Worm (Caenorhabditis elegans) whole organism, young adult: Measurements from ENCODE around the gene gpb-1.

Experiments used
- F10E7.11 ChIP-seq: sonication (generic microtip); optimal IDR thresholded peaks from 2 replicates; lab custom pipeline; 2017; ENCODE audit warnings: mild to moderate bottlenecking, missing genetic modification characterization, moderate library complexity, missing compliant biosample characterization
- F49E8.2 ChIP-seq: sonication (generic microtip); optimal IDR thresholded peaks from 3 replicates; lab custom pipeline; 2017; ENCODE audit warnings: missing genetic modification characterization, mild to moderate bottlenecking, missing compliant biosample characterization, antibody characterized with exemption, moderate library complexity; ENCODE audit not compliant: insufficient read depth
- F55B11.4 ChIP-seq: sonication (generic microtip); optimal IDR thresholded peaks from 2 replicates; lab custom pipeline; 2016; ENCODE audit warnings: missing compliant biosample characterization, missing genetic modification characterization, borderline replicate concordance; ENCODE audit not compliant: insufficient read depth
- F57A8.1 ChIP-seq: fragments of 200-800 bp; sonication (Bioruptor generic); optimal IDR thresholded peaks from 2 replicates; lab custom pipeline; 2018; ENCODE audit warnings: mild to moderate bottlenecking, missing genetic modification characterization, moderate library complexity, missing compliant biosample characterization
- F57C9.4 ChIP-seq: sonication (generic microtip); optimal IDR thresholded peaks from 2 replicates; lab custom pipeline; 2017; ENCODE audit warnings: mild to moderate bottlenecking, missing genetic modification characterization, missing compliant biosample characterization
- K12H6.12 ChIP-seq: fragments of 200-800 bp; sonication (Bioruptor generic); optimal IDR thresholded peaks from 2 replicates; lab custom pipeline; 2018; ENCODE audit warnings: mild to moderate bottlenecking, missing genetic modification characterization, missing compliant biosample characterization
- Y53F4B.3 ChIP-seq: fragments of 200-800 bp; sonication (Bioruptor generic); IDR thresholded peaks from 2 replicates; pipeline ENCODE4 v1.3.6; 2022; ENCODE audit warnings: missing genetic modification reagents, missing genetic modification characterization, missing compliant biosample characterization
- Y53G8AR.9 ChIP-seq: fragments of 200-800 bp; sonication (Bioruptor generic); conservative IDR thresholded peaks from 2 replicates; pipeline ENCODE4 v1.3.6; 2022; ENCODE audit warnings: missing genetic modification reagents, missing genetic modification characterization, missing compliant biosample characterization
- Y56A3A.18 ChIP-seq: fragments of 200-800 bp; sonication (Bioruptor generic); IDR thresholded peaks from 2 replicates; pipeline ENCODE4 v1.3.6; 2022; ENCODE audit warnings: missing genetic modification reagents, missing genetic modification characterization, missing compliant biosample characterization
- Y67H2A.10 ChIP-seq: fragments of 200-800 bp; sonication (Bioruptor generic); conservative IDR thresholded peaks from 2 replicates; pipeline ENCODE4 v1.3.6; 2022; ENCODE audit warnings: missing genetic modification reagents, missing genetic modification characterization, missing compliant biosample characterization
- ZK185.1 ChIP-seq: sonication (generic microtip); optimal IDR thresholded peaks from 2 replicates; lab custom pipeline; 2016; ENCODE audit warnings: mild to moderate bottlenecking, missing genetic modification characterization, missing compliant biosample characterization; ENCODE audit not compliant: poor library complexity, severe bottlenecking
- atf-7 ChIP-seq: sonication (generic microtip); optimal IDR thresholded peaks from 2 replicates; lab custom pipeline; 2017; ENCODE audit warnings: mild to moderate bottlenecking, missing genetic modification characterization, missing compliant biosample characterization
- athp-1 ChIP-seq: sonication (generic microtip); optimal IDR thresholded peaks from 2 replicates; lab custom pipeline; 2017; ENCODE audit warnings: mild to moderate bottlenecking, missing genetic modification characterization, missing compliant biosample characterization
- cebp-1 ChIP-seq, 2 experiments: fragments of 200-800 bp in 1 of 2; sonication (Bioruptor generic) in 1 of 2; sonication (generic microtip) in 1 of 2; IDR thresholded peaks in 1 of 2; optimal IDR thresholded peaks in 1 of 2; 2 replicates each; pipeline versions ENCODE4 v1.3.6 to Lab custom; 2017 to 2022; ENCODE audit warnings: missing compliant biosample characterization in 2 of 2, missing genetic modification characterization in 2 of 2, mild to moderate bottlenecking in 1 of 2, missing genetic modification reagents in 1 of 2, moderate library complexity in 1 of 2
- ceh-79 ChIP-seq: sonication (generic microtip); optimal IDR thresholded peaks from 2 replicates; lab custom pipeline; 2017; ENCODE audit warnings: mild to moderate bottlenecking, missing genetic modification characterization, missing compliant biosample characterization
- ceh-91 ChIP-seq: fragments of 200-800 bp; sonication (Bioruptor generic); IDR thresholded peaks from 2 replicates; pipeline ENCODE4 v1.3.6; 2022; ENCODE audit warnings: missing genetic modification reagents, missing genetic modification characterization, missing compliant biosample characterization
- egrh-3 ChIP-seq: fragments of 200-800 bp; sonication (Bioruptor generic); IDR thresholded peaks from 2 replicates; pipeline ENCODE4 v1.3.6; 2022; ENCODE audit warnings: missing genetic modification reagents, missing genetic modification characterization, missing compliant biosample characterization
- ets-4 ChIP-seq: fragments of 200-800 bp; sonication (Bioruptor generic); optimal IDR thresholded peaks from 2 replicates; lab custom pipeline; 2018; ENCODE audit warnings: mild to moderate bottlenecking, missing genetic modification characterization, missing compliant biosample characterization
- fkh-3 ChIP-seq: sonication (generic microtip); optimal IDR thresholded peaks from 2 replicates; lab custom pipeline; 2016; ENCODE audit warnings: mild to moderate bottlenecking, missing genetic modification characterization, missing compliant biosample characterization
- gei-17 ChIP-seq: fragments of 200-800 bp; sonication (Bioruptor generic); optimal IDR thresholded peaks from 2 replicates; lab custom pipeline; 2018; ENCODE audit warnings: mild to moderate bottlenecking, missing genetic modification characterization, missing compliant biosample characterization
- hmg-1.2 ChIP-seq: fragments of 200-800 bp; sonication (Bioruptor generic); IDR thresholded peaks from 2 replicates; pipeline ENCODE4 v1.3.6; 2022; ENCODE audit warnings: missing genetic modification reagents, missing genetic modification characterization, missing compliant biosample characterization
- hsf-1 ChIP-seq: fragments of 200-800 bp; sonication (Bioruptor generic); IDR thresholded peaks from 2 replicates; pipeline ENCODE4 v1.3.6; 2022; ENCODE audit warnings: missing genetic modification reagents, missing genetic modification characterization, missing compliant biosample characterization
- lin-35 ChIP-seq, 3 experiments: fragments of 150-350 bp in 2 of 3; sonication (generic microtip) in 1 of 3; optimal IDR thresholded peaks; 2 replicates each; lab custom pipeline; 2014 to 2018; ENCODE audit warnings: missing biosample characterization in 3 of 3, missing genetic modification characterization in 3 of 3, missing genetic modification reagents in 3 of 3
- lin-40 ChIP-seq: sonication (generic microtip); optimal IDR thresholded peaks from 2 replicates; lab custom pipeline; 2016; ENCODE audit warnings: missing genetic modification characterization, mild to moderate bottlenecking, missing compliant biosample characterization, missing genotype, missing genetic modification reagents
- lsl-1 ChIP-seq: fragments of 200-800 bp; sonication (Bioruptor generic); optimal IDR thresholded peaks from 2 replicates; lab custom pipeline; 2018; ENCODE audit warnings: mild to moderate bottlenecking, missing genetic modification characterization, moderate library complexity, missing compliant biosample characterization
- madf-3 ChIP-seq: fragments of 200-800 bp; sonication (Bioruptor generic); IDR thresholded peaks from 2 replicates; pipeline ENCODE4 v1.3.6; 2022; ENCODE audit warnings: missing genetic modification reagents, missing genetic modification characterization, missing compliant biosample characterization
- madf-6 ChIP-seq: fragments of 200-800 bp; sonication (Bioruptor generic); IDR thresholded peaks from 2 replicates; pipeline ENCODE4 v1.3.6; 2022; ENCODE audit warnings: missing genetic modification reagents, missing genetic modification characterization, missing compliant biosample characterization
- nfyb-1 ChIP-seq: fragments of 200-800 bp; sonication (Bioruptor generic); IDR thresholded peaks from 2 replicates; pipeline ENCODE4 v1.3.6; 2022; ENCODE audit warnings: missing genetic modification reagents, missing genetic modification characterization, missing compliant biosample characterization
- nhr-80 ChIP-seq: sonication (generic microtip); optimal IDR thresholded peaks from 2 replicates; lab custom pipeline; 2016; ENCODE audit warnings: missing genetic modification characterization, missing compliant biosample characterization
- nhr-90 ChIP-seq: sonication (generic microtip); optimal IDR thresholded peaks from 2 replicates; lab custom pipeline; 2016; ENCODE audit warnings: missing genotype, mild to moderate bottlenecking, missing genetic modification characterization, missing compliant biosample characterization
- pbrm-1 ChIP-seq: fragments of 200-800 bp; sonication (Bioruptor generic); IDR thresholded peaks from 2 replicates; pipeline ENCODE4 v1.3.6; 2022; ENCODE audit warnings: missing genetic modification reagents, missing genetic modification characterization, missing compliant biosample characterization
- snpc-1.1 ChIP-seq: sonication (generic microtip); optimal IDR thresholded peaks from 2 replicates; lab custom pipeline; 2017; ENCODE audit warnings: missing genetic modification characterization, mild to moderate bottlenecking, missing compliant biosample characterization, antibody characterized with exemption, moderate library complexity, missing genotype, missing genetic modification reagents; ENCODE audit not compliant: insufficient read depth
- snpc-4 ChIP-seq, 5 experiments: fragments of 150-350 bp in 1 of 5; sonication (generic microtip) in 4 of 5; optimal IDR thresholded peaks; 2 replicates each; lab custom pipeline; 2014 to 2018; ENCODE audit warnings: missing genetic modification characterization in 5 of 5, missing biosample characterization in 3 of 5, antibody characterized with exemption in 2 of 5, mild to moderate bottlenecking in 2 of 5, missing compliant biosample characterization in 2 of 5, missing genotype in 2 of 5, moderate library complexity in 2 of 5, missing genetic modification reagents in 1 of 5
- tbx-9 ChIP-seq: sonication (generic microtip); optimal IDR thresholded peaks from 2 replicates; lab custom pipeline; 2016; ENCODE audit warnings: borderline replicate concordance, missing genetic modification characterization, inconsistent platforms, missing compliant biosample characterization
- tlf-1 ChIP-seq: fragments of 200-800 bp; sonication (Bioruptor generic); optimal IDR thresholded peaks from 2 replicates; lab custom pipeline; 2018; ENCODE audit warnings: mild to moderate bottlenecking, missing genetic modification characterization, missing compliant biosample characterization
- ztf-26 ChIP-seq: sonication (generic microtip); optimal IDR thresholded peaks from 2 replicates; lab custom pipeline; 2017; ENCODE audit warnings: missing genetic modification characterization, missing compliant biosample characterization
- ztf-28 ChIP-seq: fragments of 200-800 bp; sonication (Bioruptor generic); IDR thresholded peaks from 2 replicates; pipeline ENCODE4 v1.3.6; 2022; ENCODE audit warnings: missing genetic modification reagents, missing genetic modification characterization, missing compliant biosample characterization

The gpb-1 gene

DNA sequence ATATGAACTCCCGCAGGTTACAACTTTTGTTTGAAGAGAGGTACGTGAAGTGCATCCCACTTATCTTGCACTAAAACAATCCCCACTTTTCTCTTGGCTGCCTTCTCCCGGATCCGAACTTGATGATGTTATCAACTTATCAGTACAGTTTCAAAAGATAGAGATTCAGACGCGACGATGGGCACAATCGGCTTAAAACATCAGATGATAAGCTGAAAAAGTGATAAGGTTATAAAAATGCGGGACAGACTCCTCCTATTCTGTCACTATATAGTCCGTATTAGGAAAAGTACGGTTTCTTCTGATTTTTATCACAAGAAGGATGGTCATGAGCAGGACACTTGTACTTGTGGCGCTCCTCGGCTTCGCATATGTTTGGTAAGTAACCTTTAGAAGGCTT lies 9.2 kb downstream of the gpb-1 start, which contains the start of gene ctsa-1.2:
Gene ctsa-1.2 (plus strand): TSS at position 160 of the 400 bp plus-strand sequence.
- TF ChIP-seq F49E8.2 (no peak), ets-4 (peak; percentile 1), nhr-80 (peak; percentile 68), Y53F4B.3 (GFP tag; lab: Robert Waterston, UW) (no peak), nfyb-1 (GFP tag; lab: Robert Waterston, UW) (no peak)

DNA sequence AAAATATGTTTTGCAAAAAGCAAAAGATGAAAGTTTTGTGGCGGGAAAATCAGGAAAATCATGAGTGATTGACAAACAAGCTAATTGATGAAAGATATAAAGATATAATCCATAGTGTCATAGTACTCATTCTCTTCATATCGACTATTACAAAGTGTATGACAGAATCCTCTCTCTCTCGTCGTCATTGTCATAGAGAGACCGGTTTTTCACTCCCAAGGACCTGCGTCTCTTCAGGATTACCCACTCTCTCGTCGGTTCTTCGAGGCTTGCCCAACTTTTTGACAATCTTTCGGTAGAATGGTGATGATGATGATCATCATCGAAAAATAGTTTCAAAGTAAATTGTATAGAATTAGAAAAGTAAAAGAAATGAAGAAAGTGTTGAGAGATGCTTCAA lies 11.1 kb downstream of the gpb-1 start:
- no peak for TF ChIP-seq tbx-9
- TF ChIP-seq hmg-1.2: peak; percentile 82
- no peak for TF ChIP-seq lsl-1
- TF ChIP-seq lin-40 (tag; lab: Kevin White, UChicago): peak; percentile 15
- no peak for TF ChIP-seq F10E7.11 (tag; lab: Kevin White, UChicago)
- no peak for TF ChIP-seq Y56A3A.18 (GFP tag; lab: Robert Waterston, UW)
- TF ChIP-seq ceh-79 (tag; lab: Kevin White, UChicago): no peak
- TF ChIP-seq ztf-28: no peak
- TF ChIP-seq, all 124 proteins: peak for 2

DNA sequence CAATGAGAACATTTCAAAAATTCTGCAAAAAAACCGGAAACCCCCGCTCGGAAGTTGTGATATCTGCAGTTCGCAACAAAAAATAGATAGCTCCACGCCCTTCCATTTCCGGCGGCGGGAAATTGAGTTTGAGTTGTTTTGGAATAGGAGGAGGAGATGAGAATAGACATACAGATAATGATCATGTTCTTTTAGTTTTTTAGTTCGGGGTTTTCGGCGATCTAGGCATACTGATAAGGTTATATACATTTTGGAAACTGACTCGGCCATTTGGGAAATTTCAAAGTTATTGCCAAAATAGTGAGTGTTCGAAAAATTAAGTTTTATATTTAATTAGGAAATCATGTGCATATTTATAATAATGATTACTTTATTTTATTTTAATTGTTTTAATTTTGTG lies 14.6 kb downstream of the gpb-1 start:
- TF ChIP-seq ZK185.1 (tag; lab: Kevin White, UChicago): no peak

DNA sequence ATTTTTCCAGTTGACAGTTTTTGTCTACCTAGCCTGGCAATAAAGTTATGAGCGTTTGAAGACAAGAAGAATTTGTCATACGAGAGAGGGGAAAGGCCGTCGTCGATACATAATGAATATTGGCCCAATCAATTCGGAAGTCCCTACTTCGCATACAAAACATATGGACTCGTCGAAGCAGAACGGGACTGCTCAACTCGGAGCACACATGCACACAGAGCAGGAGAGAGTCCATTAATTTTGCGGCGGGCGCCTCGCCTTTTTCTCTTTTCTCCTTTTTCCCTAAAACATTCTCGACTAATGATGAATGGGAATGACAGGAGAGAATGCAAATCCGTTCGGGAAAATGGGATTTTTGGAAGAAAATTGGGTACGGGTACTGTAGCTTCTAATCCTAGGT lies 15.9 kb downstream of the gpb-1 start, which contains the start of gene F13D12.8:
Gene F13D12.8 (minus strand): TSS at position 82 of the 400 bp plus-strand sequence.
- TF ChIP-seq snpc-4 (GFP tag; optimal IDR thresholded peaks at IDR 0.05; lab: Kevin White, UChicago): no peak
- TF ChIP-seq snpc-4 (tag; optimal IDR thresholded peaks at IDR 0.05; lab: Kevin White, UChicago): peak in 1 of 4 experiments; percentile 14
- TF ChIP-seq tlf-1 (GFP tag; lab: Kevin White, UChicago): no peak

DNA sequence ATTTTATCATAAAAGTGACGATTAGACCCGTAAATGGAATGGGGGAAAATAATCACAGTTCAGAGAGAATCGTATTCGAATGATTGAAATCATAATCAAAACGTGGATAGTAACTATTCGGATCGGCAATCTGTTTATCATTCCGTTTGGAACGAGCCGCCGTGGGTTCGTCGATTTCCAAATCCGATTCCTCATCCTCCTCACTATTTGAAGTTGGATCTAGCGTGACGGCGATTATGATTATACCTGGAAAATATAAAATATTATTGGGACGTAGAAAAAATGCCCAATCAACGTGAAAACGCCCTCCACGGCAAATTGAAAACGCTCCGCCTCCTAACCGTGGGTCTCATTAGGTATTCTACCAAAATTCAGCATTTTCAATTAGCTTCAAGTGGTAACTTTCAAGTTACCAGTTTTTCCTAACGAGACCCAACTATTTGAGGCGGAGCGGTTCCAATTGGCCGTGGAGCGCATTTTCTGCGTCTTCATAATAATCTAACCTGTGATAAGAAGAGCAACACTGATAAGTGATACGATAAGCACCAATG lies 17.2 kb downstream of the gpb-1 start:
- peak; percentile 49 for TF ChIP-seq ztf-26 (tag; lab: Kevin White, UChicago)
- TF ChIP-seq lin-35 (GFP tag; optimal IDR thresholded peaks at IDR 0.05; lab: Kevin White, UChicago): peak in 1 of 3 experiments; percentile 40
- no peak for TF ChIP-seq Y67H2A.10
- TF ChIP-seq Y56A3A.18 (GFP tag; lab: Robert Waterston, UW): peak; percentile 61; the same call in 1 of the 2 replicates
- TF ChIP-seq egrh-3: no peak
- TF ChIP-seq gei-17: peak; percentile 67
- TF ChIP-seq F57A8.1: no peak
- TF ChIP-seq hmg-1.2: peak; percentile 15; the same call in 1 of the 2 replicates
- TF ChIP-seq nfyb-1 (GFP tag; lab: Robert Waterston, UW): peak; percentile 72
- TF ChIP-seq snpc-1.1: no peak
- TF ChIP-seq nhr-90: peak; percentile 48
- no peak for TF ChIP-seq snpc-4 (GFP tag; optimal IDR thresholded peaks at IDR 0.05; lab: Kevin White, UChicago)
- peak in 1 of 4 experiments; percentile 13 for TF ChIP-seq snpc-4 (tag; optimal IDR thresholded peaks at IDR 0.05; lab: Kevin White, UChicago)
- peak; percentile 63 for TF ChIP-seq lin-40 (tag; lab: Kevin White, UChicago)
- TF ChIP-seq athp-1 (tag; lab: Kevin White, UChicago): peak; percentile 42
- peak; percentile 20 for TF ChIP-seq atf-7 (tag; lab: Kevin White, UChicago)
- TF ChIP-seq F57C9.4 (tag; lab: Kevin White, UChicago): no peak
- TF ChIP-seq K12H6.12: peak; percentile 6
- peak; percentile 16; the same call in 1 of the 2 replicates for TF ChIP-seq pbrm-1 (GFP tag; lab: Robert Waterston, UW)
- 0 out of 2 replicates have a peak, but pooled peaks have one; percentile 15 for TF ChIP-seq madf-3 (GFP tag; lab: Robert Waterston, UW)
- no peak for TF ChIP-seq F55B11.4 (tag; lab: Kevin White, UChicago)
- TF ChIP-seq madf-6 (GFP tag; lab: Robert Waterston, UW): peak; percentile 20
- peak; percentile 92; the same call in 1 of the 2 replicates for TF ChIP-seq Y53G8AR.9 (GFP tag; lab: Robert Waterston, UW)
- TF ChIP-seq hsf-1 (GFP tag; lab: Robert Waterston, UW): no peak
- peak; percentile 39 for TF ChIP-seq fkh-3 (tag; lab: Kevin White, UChicago)
- TF ChIP-seq ceh-91 (GFP tag; lab: Robert Waterston, UW): peak; percentile 23; the same call in 1 of the 2 replicates
- TF ChIP-seq Y53F4B.3 (GFP tag; lab: Robert Waterston, UW): no peak
- no peak for TF ChIP-seq cebp-1 (GFP tag; IDR thresholded peaks at IDR 0.05; lab: Robert Waterston, UW)
- peak; percentile 42 for TF ChIP-seq cebp-1 (tag; optimal IDR thresholded peaks at IDR 0.05; lab: Kevin White, UChicago)
- TF ChIP-seq tlf-1 (GFP tag; lab: Kevin White, UChicago): peak; percentile 47
